Worm (Caenorhabditis elegans) whole organism, L2 larva: ENCODE measurements around the gene C04G2.5.

Experiments used
- C34F6.9 ChIP-seq: fragments of 150-350 bp; optimal IDR thresholded peaks from 2 replicates; lab custom pipeline; 2014; ENCODE audit warnings: missing biosample characterization, missing genetic modification characterization
- F13H6.1 ChIP-seq: sonication (generic microtip); optimal IDR thresholded peaks from 2 replicates; lab custom pipeline; 2016; ENCODE audit warnings: missing genetic modification characterization, missing compliant biosample characterization
- ZK546.5 ChIP-seq: sonication (generic microtip); optimal IDR thresholded peaks from 2 replicates; lab custom pipeline; 2017; ENCODE audit warnings: missing biosample characterization, missing genetic modification characterization
- aly-2 ChIP-seq: fragments of 150-350 bp; optimal IDR thresholded peaks from 2 replicates; lab custom pipeline; 2014; ENCODE audit warnings: missing biosample characterization, missing genetic modification characterization
- ama-1 ChIP-seq: fragments of 150-350 bp; optimal IDR thresholded peaks from 2 replicates; lab custom pipeline; 2018; ENCODE audit warnings: inconsistent platforms
- blmp-1 ChIP-seq: sonication (generic microtip); optimal IDR thresholded peaks from 2 replicates; lab custom pipeline; 2017; ENCODE audit warnings: missing genetic modification characterization, mild to moderate bottlenecking, missing compliant biosample characterization, antibody characterized with exemption, moderate library complexity; ENCODE audit not compliant: insufficient read depth
- crh-2 ChIP-seq: sonication (generic microtip); optimal IDR thresholded peaks from 2 replicates; lab custom pipeline; 2017; ENCODE audit warnings: missing biosample characterization, missing genetic modification characterization
- egl-27 ChIP-seq: sonication (generic microtip); optimal IDR thresholded peaks from 3 replicates; lab custom pipeline; 2017; ENCODE audit warnings: missing biosample characterization, missing genetic modification reagents, missing genetic modification characterization
- elt-1 ChIP-seq: fragments of 150-350 bp; optimal IDR thresholded peaks from 2 replicates; lab custom pipeline; 2014; ENCODE audit warnings: missing biosample characterization, missing genetic modification characterization
- elt-3 ChIP-seq: sonication (generic microtip); optimal IDR thresholded peaks from 2 replicates; lab custom pipeline; 2017; ENCODE audit warnings: missing biosample characterization, missing genetic modification characterization
- fos-1 ChIP-seq: fragments of 150-350 bp; optimal IDR thresholded peaks from 2 replicates; lab custom pipeline; 2014; ENCODE audit warnings: missing biosample characterization, missing genetic modification characterization
- lin-11 ChIP-seq: fragments of 150-350 bp; sonication (generic microtip); optimal IDR thresholded peaks from 2 replicates; lab custom pipeline; 2014; ENCODE audit warnings: missing biosample characterization, missing genetic modification characterization, inconsistent platforms, mixed read lengths
- lin-13 ChIP-seq: fragments of 150-350 bp; optimal IDR thresholded peaks from 2 replicates; lab custom pipeline; 2014; ENCODE audit warnings: missing biosample characterization, missing genetic modification reagents, missing genetic modification characterization
- lin-39 ChIP-seq: fragments of 150-350 bp; optimal IDR thresholded peaks from 2 replicates; lab custom pipeline; 2014; ENCODE audit warnings: missing biosample characterization, missing genetic modification reagents, missing genetic modification characterization
- lsy-2 ChIP-seq, 2 experiments: fragments of 150-350 bp in 1 of 2; sonication (generic microtip) in 1 of 2; optimal IDR thresholded peaks; 2 replicates each; lab custom pipeline; 2014 to 2017; ENCODE audit warnings: missing biosample characterization in 2 of 2, missing genetic modification characterization in 2 of 2
- mab-5 ChIP-seq: fragments of 150-350 bp; optimal IDR thresholded peaks from 2 replicates; lab custom pipeline; 2014; ENCODE audit warnings: missing biosample characterization, missing genetic modification characterization
- mdl-1 ChIP-seq, 2 experiments: fragments of 150-350 bp in 1 of 2; sonication (generic microtip) in 1 of 2; optimal IDR thresholded peaks; 2 replicates each; lab custom pipeline; 2017; ENCODE audit warnings: missing biosample characterization in 2 of 2, missing genetic modification characterization in 2 of 2
- nhr-10 ChIP-seq: sonication (generic microtip); optimal IDR thresholded peaks from 2 replicates; lab custom pipeline; 2017; ENCODE audit warnings: missing biosample characterization, missing genetic modification characterization
- nhr-11 ChIP-seq: fragments of 150-350 bp; optimal IDR thresholded peaks from 2 replicates; lab custom pipeline; 2014; ENCODE audit warnings: missing biosample characterization, missing genetic modification characterization
- nhr-12 ChIP-seq: fragments of 150-350 bp; optimal IDR thresholded peaks from 2 replicates; lab custom pipeline; 2014; ENCODE audit warnings: missing biosample characterization, missing genetic modification characterization
- nhr-129 ChIP-seq: fragments of 150-350 bp; optimal IDR thresholded peaks from 2 replicates; lab custom pipeline; 2014; ENCODE audit warnings: missing biosample characterization, missing genetic modification characterization
- nhr-237 ChIP-seq: fragments of 150-350 bp; optimal IDR thresholded peaks from 2 replicates; lab custom pipeline; 2014; ENCODE audit warnings: missing biosample characterization, missing genetic modification characterization
- nhr-25 ChIP-seq: fragments of 150-350 bp; sonication (generic microtip); optimal IDR thresholded peaks from 3 replicates; lab custom pipeline; 2014; ENCODE audit warnings: missing biosample characterization, missing genetic modification characterization
- nhr-6 ChIP-seq: fragments of 150-350 bp; optimal IDR thresholded peaks from 2 replicates; lab custom pipeline; 2014; ENCODE audit warnings: missing biosample characterization, missing genetic modification characterization
- nhr-77 ChIP-seq: fragments of 150-350 bp; optimal IDR thresholded peaks from 2 replicates; lab custom pipeline; 2014; ENCODE audit warnings: missing biosample characterization, missing genetic modification characterization
- peb-1 ChIP-seq: fragments of 150-350 bp; optimal IDR thresholded peaks from 2 replicates; lab custom pipeline; 2014; ENCODE audit warnings: missing biosample characterization, missing genetic modification characterization
- sem-4 ChIP-seq: fragments of 150-350 bp; optimal IDR thresholded peaks from 2 replicates; lab custom pipeline; 2014; ENCODE audit warnings: missing biosample characterization, missing genetic modification reagents, missing genetic modification characterization
- sma-3 ChIP-seq: sonication (generic microtip); optimal IDR thresholded peaks from 2 replicates; lab custom pipeline; 2016; ENCODE audit warnings: missing genetic modification reagents, missing genetic modification characterization, missing compliant biosample characterization
- snpc-4 ChIP-seq: fragments of 150-350 bp; optimal IDR thresholded peaks from 2 replicates; lab custom pipeline; 2014; ENCODE audit warnings: missing biosample characterization, missing genetic modification characterization
- unc-55 ChIP-seq: fragments of 150-350 bp; sonication (generic microtip); optimal IDR thresholded peaks from 3 replicates; lab custom pipeline; 2014; ENCODE audit warnings: missing biosample characterization, missing genetic modification reagents, missing genetic modification characterization
- zag-1 ChIP-seq: fragments of 150-350 bp; optimal IDR thresholded peaks from 2 replicates; lab custom pipeline; 2014; ENCODE audit warnings: missing biosample characterization, missing genetic modification characterization
- ztf-1 ChIP-seq: fragments of 200-800 bp; sonication (Bioruptor generic); conservative IDR thresholded peaks from 2 replicates; pipeline ENCODE4 v1.3.6; 2022; ENCODE audit warnings: missing genetic modification characterization, missing compliant biosample characterization
- ztf-11 ChIP-seq: sonication (generic microtip); optimal IDR thresholded peaks from 2 replicates; lab custom pipeline; 2017; ENCODE audit warnings: missing biosample characterization, missing genetic modification characterization
- ztf-4 ChIP-seq: fragments of 150-350 bp; optimal IDR thresholded peaks from 2 replicates; lab custom pipeline; 2014; ENCODE audit warnings: missing biosample characterization, missing genetic modification characterization

C04G2.5 gene

ce11 chrIV:10068266-10068665 lies 26.8 kb downstream of the C04G2.5 start:
- no peak for TF ChIP-seq ztf-11 (tag; lab: Kevin White, UChicago)
- TF ChIP-seq nhr-77: no peak
- TF ChIP-seq nhr-6: no peak
- no peak for TF ChIP-seq ztf-1
- TF ChIP-seq lin-11 (tag; lab: Kevin White, UChicago): no peak
- no peak for TF ChIP-seq nhr-237
- no peak for TF ChIP-seq crh-2
- no peak for TF ChIP-seq ztf-4 (tag; lab: Kevin White, UChicago)
- no peak for TF ChIP-seq mdl-1 (tag; optimal IDR thresholded peaks at IDR 0.05; lab: Kevin White, UChicago)
- no peak for TF ChIP-seq C34F6.9 (tag; lab: Kevin White, UChicago)

- TF ChIP-seq nhr-25 (tag; lab: Kevin White, UChicago): no peak
- TF ChIP-seq nhr-12 (tag; lab: Kevin White, UChicago): no peak
- no peak for TF ChIP-seq elt-1 (tag; lab: Kevin White, UChicago)
- no peak for TF ChIP-seq unc-55 (GFP tag; lab: Kevin White, UChicago)
- no peak for TF ChIP-seq snpc-4 (tag; lab: Kevin White, UChicago)
Measured at ce11 chrIV:10067541-10067940, 27.5 kb downstream of the C04G2.5 start, which contains the start of gene cwn-2. Gene cwn-2 (plus strand): TSS chrIV:10067816.

- TF ChIP-seq mab-5 (tag; lab: Kevin White, UChicago): no peak
- TF ChIP-seq aly-2 (tag; lab: Kevin White, UChicago): no peak
- no peak for TF ChIP-seq ztf-4 (tag; lab: Kevin White, UChicago)
- no peak for TF ChIP-seq ztf-11 (tag; lab: Kevin White, UChicago)
- TF ChIP-seq F13H6.1 (tag; lab: Kevin White, UChicago): no peak
- TF ChIP-seq fos-1 (tag; lab: Kevin White, UChicago): peak; percentile 61
- TF ChIP-seq nhr-11 (tag; lab: Kevin White, UChicago): no peak
Measured at ce11 chrIV:10066456-10066855, 28.6 kb downstream of the C04G2.5 start.

- TF ChIP-seq lin-39 (tag; lab: Kevin White, UChicago) (peak; percentile 3), fos-1 (tag; lab: Kevin White, UChicago) (no peak), nhr-25 (tag; lab: Kevin White, UChicago) (no peak), ama-1 (lab: Kevin White, UChicago) (no peak), nhr-237 (no peak), sem-4 (tag; lab: Kevin White, UChicago) (no peak), mab-5 (tag; lab: Kevin White, UChicago) (peak; percentile 68), lin-11 (tag; lab: Kevin White, UChicago) (no peak), nhr-129 (tag; lab: Kevin White, UChicago) (peak; percentile 12), crh-2 (no peak), F13H6.1 (tag; lab: Kevin White, UChicago) (no peak), zag-1 (tag; lab: Kevin White, UChicago) (no peak), blmp-1 (tag; lab: Kevin White, UChicago) (no peak)
Measured at ce11 chrIV:10065159-10065558, 29.9 kb downstream of the C04G2.5 start.

ce11 chrIV:10063941-10064340 lies 31.1 kb downstream of the C04G2.5 start:
- no peak for TF ChIP-seq nhr-12 (tag; lab: Kevin White, UChicago)
- no peak for TF ChIP-seq ZK546.5
- no peak for TF ChIP-seq egl-27 (tag; lab: Kevin White, UChicago)
- no peak for TF ChIP-seq elt-3 (tag; lab: Kevin White, UChicago)
- TF ChIP-seq nhr-10 (tag; lab: Kevin White, UChicago): no peak
- no peak for TF ChIP-seq lin-13
- TF ChIP-seq blmp-1 (tag; lab: Kevin White, UChicago): no peak
- TF ChIP-seq peb-1 (tag; lab: Kevin White, UChicago): no peak
- no peak for TF ChIP-seq sma-3 (GFP tag; lab: Kevin White, UChicago)
- TF ChIP-seq nhr-77: no peak
- TF ChIP-seq lin-39 (tag; lab: Kevin White, UChicago): no peak
- TF ChIP-seq nhr-6: no peak
- no peak for TF ChIP-seq crh-2
- TF ChIP-seq, all 48 proteins: peak for 0

ce11 chrIV:10062728-10063127 lies 32.3 kb downstream of the C04G2.5 start, which contains the start of gene ipla-7:
Gene ipla-7 (minus strand): TSS chrIV:10062849.
- TF ChIP-seq ama-1 (lab: Kevin White, UChicago) (no peak), zag-1 (tag; lab: Kevin White, UChicago) (peak; percentile 31), C34F6.9 (tag; lab: Kevin White, UChicago) (peak; percentile 70), elt-3 (tag; lab: Kevin White, UChicago) (no peak), snpc-4 (tag; lab: Kevin White, UChicago) (peak; percentile 5), F13H6.1 (tag; lab: Kevin White, UChicago) (peak; percentile 29), mdl-1 (tag; optimal IDR thresholded peaks at IDR 0.05; lab: Kevin White, UChicago) (peak in 1 of 2 experiments; percentile 33), ztf-11 (tag; lab: Kevin White, UChicago) (no peak), nhr-129 (tag; lab: Kevin White, UChicago) (peak; percentile 11), unc-55 (GFP tag; lab: Kevin White, UChicago) (peak; percentile 29), crh-2 (peak; percentile 62), fos-1 (tag; lab: Kevin White, UChicago) (peak; percentile 62), lsy-2 (tag; optimal IDR thresholded peaks at IDR 0.05; lab: Kevin White, UChicago) (peak in 1 of 2 experiments; percentile 21), ztf-1 (no peak), nhr-12 (tag; lab: Kevin White, UChicago) (no peak)
